Fruit fly (Drosophila melanogaster): ENCODE data around the gene Myb.

The Myb gene

DNA sequence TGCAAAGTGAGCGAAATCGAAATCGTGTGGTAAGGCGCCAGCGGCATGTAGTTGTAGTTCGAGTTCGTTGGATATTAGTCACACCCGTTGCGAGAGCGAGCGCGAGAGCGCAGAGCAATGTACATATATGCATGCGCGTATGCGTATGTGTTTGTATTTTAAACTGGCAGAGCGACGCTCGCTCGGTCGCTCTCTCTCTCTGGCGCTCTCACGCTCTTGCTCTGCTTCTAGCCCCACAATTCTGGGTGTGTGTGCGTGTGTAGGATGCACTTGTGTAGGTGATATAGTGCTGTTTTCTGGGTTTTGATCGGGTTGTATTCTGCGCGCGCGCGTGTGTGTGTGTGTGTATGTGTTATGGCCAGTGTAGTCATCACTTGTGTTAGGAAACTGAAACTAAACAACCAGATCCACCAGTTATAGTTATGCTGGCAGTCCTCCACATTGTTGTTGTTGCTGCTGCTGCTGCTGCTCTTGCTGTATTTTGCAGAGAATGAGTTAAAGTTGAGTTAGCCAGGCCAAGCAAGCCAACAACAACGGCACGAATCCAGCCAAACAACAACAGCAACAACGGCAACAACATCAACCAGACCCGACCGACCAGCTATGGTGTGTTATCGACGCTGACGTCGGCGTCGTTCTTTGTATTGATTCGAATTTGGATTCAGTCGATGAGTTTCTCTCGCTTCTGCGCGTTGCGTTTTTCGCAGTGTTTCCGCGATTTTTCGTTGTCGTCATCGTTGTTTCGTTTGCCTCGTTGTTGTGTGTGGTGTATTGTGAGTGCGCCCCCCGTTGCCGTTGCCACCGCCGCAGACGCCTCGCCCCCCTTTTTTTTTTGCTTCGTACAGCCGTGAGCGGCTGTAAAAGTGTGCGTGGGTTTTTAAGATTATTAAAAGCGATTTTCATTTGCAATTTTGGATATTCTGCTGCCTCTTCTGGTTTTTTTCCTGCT lies 45.7 kb downstream of the Myb start (continued):
- TF ChIP-seq nom (GFP tag; optimal IDR thresholded peaks at IDR 0.05) (peak; percentile 50), pfk (GFP tag; optimal IDR thresholded peaks at IDR 0.05) (no peak), Nf-YB (GFP tag; optimal IDR thresholded peaks at IDR 0.05) (peak; percentile 13), Fer2 (tag; optimal IDR thresholded peaks at IDR 0.05) (no peak), Med (GFP tag) (peak; percentile 32), ewg (GFP tag; optimal IDR thresholded peaks at IDR 0.05) (peak; percentile 11), z (GFP tag; IDR thresholded peaks at IDR 0.05) (peak; percentile 56; the same call in 1 of the 3 replicates), Dbx (GFP tag; IDR thresholded peaks at IDR 0.05) (peak; percentile 46; the same call in 1 of the 3 replicates), Trl (optimal IDR thresholded peaks at IDR 0.05) (peak; percentile 98 to 99), Trl (GFP tag; optimal IDR thresholded peaks at IDR 0.05) (peak; percentile 61), CG2199 (GFP tag; IDR thresholded peaks at IDR 0.05) (0 out of 3 replicates have a peak, but pooled peaks have one; percentile 23), cg (GFP tag; optimal IDR thresholded peaks at IDR 0.05) (peak; percentile 99), sc (optimal IDR thresholded peaks at IDR 0.05) (no peak), sc (GFP tag; optimal IDR thresholded peaks at IDR 0.05) (no peak), Hmr (GFP tag; optimal IDR thresholded peaks at IDR 0.05) (no peak), gcm (GFP tag; optimal IDR thresholded peaks at IDR 0.05) (peak; percentile 19), Kr (GFP tag; optimal IDR thresholded peaks at IDR 0.05) (peak; percentile 42), pnt (GFP tag; optimal IDR thresholded peaks at IDR 0.05) (no peak), CG8359 (GFP tag; optimal IDR thresholded peaks at IDR 0.05; ENCODE audit: borderline replicate concordance) (peak; percentile 17), CG5180 (GFP tag; optimal IDR thresholded peaks at IDR 0.05) (peak; percentile 87), bsh (GFP tag; optimal IDR thresholded peaks at IDR 0.05) (no peak), CG8924 (tag; optimal IDR thresholded peaks at IDR 0.05) (peak; percentile 5), pan (optimal IDR thresholded peaks at IDR 0.05) (no peak), pan (GFP tag; optimal IDR thresholded peaks at IDR 0.05 in 1 of 2, IDR thresholded peaks at IDR 0.05 in 1 of 2) (peak in 1 of 2 experiments; percentile 26), CG18599 (GFP tag; optimal IDR thresholded peaks at IDR 0.05) (peak; percentile 10), lola (GFP tag; optimal IDR thresholded peaks at IDR 0.05) (peak in 1 of 3 experiments; percentile 61), Hr39 (optimal IDR thresholded peaks at IDR 0.05) (peak; percentile 84), CG7987 (GFP tag; optimal IDR thresholded peaks at IDR 0.05) (no peak), sens (GFP tag) (peak; percentile 7), HLHmδ (GFP tag; optimal IDR thresholded peaks at IDR 0.05) (peak; percentile 9), unc-4 (GFP tag; IDR thresholded peaks at IDR 0.05; ENCODE audit: partially characterized antibody) (peak; percentile 40; the same call in 1 of the 2 replicates), Dfd (GFP tag; optimal IDR thresholded peaks at IDR 0.05) (peak in 1 of 2 experiments; percentile 37), lab (GFP tag; optimal IDR thresholded peaks at IDR 0.05) (peak; percentile 41), CG34376 (GFP tag; optimal IDR thresholded peaks at IDR 0.05) (peak; percentile 73), gce (GFP tag; IDR thresholded peaks at IDR 0.05) (no peak), CG17568 (GFP tag; optimal IDR thresholded peaks at IDR 0.05) (no peak), nau (GFP tag; optimal IDR thresholded peaks at IDR 0.05) (no peak), Atf6 (GFP tag; IDR thresholded peaks at IDR 0.05) (peak; percentile 4; the same call in 1 of the 2 replicates), ato (GFP tag; IDR thresholded peaks at IDR 0.05; ENCODE audit: partially characterized antibody) (no peak), Hr78 (GFP tag; optimal IDR thresholded peaks at IDR 0.05) (peak in 1 of 2 experiments; percentile 21), CG2129 (GFP tag; IDR thresholded peaks at IDR 0.05; ENCODE audit: partially characterized antibody) (0 out of 2 replicates have a peak, but pooled peaks have one; percentile 13), CG12219 (GFP tag; optimal IDR thresholded peaks at IDR 0.05) (no peak), CG1529 (GFP tag; optimal IDR thresholded peaks at IDR 0.05) (no peak), CG17385 (GFP tag; optimal IDR thresholded peaks at IDR 0.05) (peak; percentile 70), CG6175 (GFP tag; IDR thresholded peaks at IDR 0.05) (peak; percentile 95), Aef1 (GFP tag; IDR thresholded peaks at IDR 0.05) (peak; percentile 61), CG4360 (GFP tag; IDR thresholded peaks at IDR 0.05) (peak; percentile 98)
